Worm (Caenorhabditis elegans) whole organism, mixed stage, embryonic: ENCODE results near the gene fbxa-62.

ENCODE experiments used
- M03D4.4 ChIP-seq: sonication (generic microtip); optimal IDR thresholded peaks from 2 replicates; lab custom pipeline; 2017; ENCODE audit warnings: mild to moderate bottlenecking, missing genetic modification characterization, missing compliant biosample characterization
- bed-3 ChIP-seq: fragments of 200-800 bp; sonication (Bioruptor generic); optimal IDR thresholded peaks from 3 replicates; lab custom pipeline; 2018; ENCODE audit warnings: mild to moderate bottlenecking, missing genetic modification characterization, moderate library complexity, missing compliant biosample characterization
- blmp-1 ChIP-seq: fragments of 150-350 bp; optimal IDR thresholded peaks from 2 replicates; lab custom pipeline; 2014; ENCODE audit warnings: missing biosample characterization, missing genetic modification characterization
- ceh-39 ChIP-seq: fragments of 150-350 bp; optimal IDR thresholded peaks from 2 replicates; lab custom pipeline; 2014; ENCODE audit warnings: missing biosample characterization, missing genetic modification characterization
- ceh-43 ChIP-seq: fragments of 200-800 bp; sonication (Bioruptor generic); optimal IDR thresholded peaks from 2 replicates; lab custom pipeline; 2018; ENCODE audit warnings: mild to moderate bottlenecking, missing genetic modification characterization, moderate library complexity, missing compliant biosample characterization
- ceh-83 ChIP-seq: fragments of 200-800 bp; sonication (Bioruptor generic); optimal IDR thresholded peaks from 2 replicates; lab custom pipeline; 2018; ENCODE audit warnings: mild to moderate bottlenecking, missing genetic modification characterization, missing compliant biosample characterization
- ces-1 ChIP-seq: fragments of 150-350 bp; optimal IDR thresholded peaks from 2 replicates; lab custom pipeline; 2014; ENCODE audit warnings: missing biosample characterization, missing genetic modification reagents, missing genetic modification characterization
- cnd-1 ChIP-seq: fragments of 200-800 bp; sonication (Bioruptor generic); optimal IDR thresholded peaks from 2 replicates; lab custom pipeline; 2018; ENCODE audit warnings: mild to moderate bottlenecking, missing genetic modification characterization, missing compliant biosample characterization
- elt-1 ChIP-seq: sonication (generic microtip); optimal IDR thresholded peaks from 2 replicates; lab custom pipeline; 2017; ENCODE audit warnings: missing genetic modification characterization, mild to moderate bottlenecking, missing compliant biosample characterization, antibody characterized with exemption, moderate library complexity, borderline replicate concordance; ENCODE audit not compliant: insufficient read depth
- flh-1 ChIP-seq: fragments of 200-800 bp; sonication (Bioruptor generic); optimal IDR thresholded peaks from 2 replicates; lab custom pipeline; 2018; ENCODE audit warnings: mild to moderate bottlenecking, missing genetic modification characterization, moderate library complexity, missing compliant biosample characterization
- ham-2 ChIP-seq: fragments of 200-800 bp; sonication (Bioruptor generic); optimal IDR thresholded peaks from 2 replicates; lab custom pipeline; 2018; ENCODE audit warnings: mild to moderate bottlenecking, missing genetic modification characterization, missing compliant biosample characterization
- hlh-1 ChIP-seq: fragments of 150-350 bp; optimal IDR thresholded peaks from 2 replicates; lab custom pipeline; 2014; ENCODE audit warnings: missing biosample characterization, missing genetic modification reagents, missing genetic modification characterization
- lin-32 ChIP-seq: fragments of 200-800 bp; sonication (Bioruptor generic); optimal IDR thresholded peaks from 2 replicates; lab custom pipeline; 2018; ENCODE audit warnings: mild to moderate bottlenecking, missing genetic modification characterization, missing compliant biosample characterization
- lsy-2 ChIP-seq: fragments of 150-350 bp; optimal IDR thresholded peaks from 2 replicates; lab custom pipeline; 2014; ENCODE audit warnings: missing biosample characterization, missing genetic modification characterization
- mab-5 ChIP-seq: fragments of 150-350 bp; optimal IDR thresholded peaks from 2 replicates; lab custom pipeline; 2014; ENCODE audit warnings: missing biosample characterization, missing genetic modification characterization
- nhr-2 ChIP-seq: fragments of 150-350 bp; optimal IDR thresholded peaks from 2 replicates; lab custom pipeline; 2014; ENCODE audit warnings: missing biosample characterization, missing genetic modification characterization
- nhr-237 ChIP-seq: fragments of 150-350 bp; optimal IDR thresholded peaks from 2 replicates; lab custom pipeline; 2014; ENCODE audit warnings: missing biosample characterization, missing genetic modification characterization
- nhr-28 ChIP-seq: fragments of 150-350 bp; optimal IDR thresholded peaks from 2 replicates; lab custom pipeline; 2014; ENCODE audit warnings: missing biosample characterization, missing genetic modification characterization
- nhr-76 ChIP-seq: sonication (generic microtip); optimal IDR thresholded peaks from 2 replicates; lab custom pipeline; 2017; ENCODE audit warnings: missing biosample characterization, missing genetic modification characterization
- pha-4 ChIP-seq: fragments of 150-350 bp; optimal IDR thresholded peaks from 2 replicates; lab custom pipeline; 2018; ENCODE audit warnings: missing biosample characterization, missing genetic modification reagents, missing genetic modification characterization
- sem-2 ChIP-seq: fragments of 200-800 bp; sonication (Bioruptor generic); optimal IDR thresholded peaks from 2 replicates; lab custom pipeline; 2018; ENCODE audit warnings: mild to moderate bottlenecking, missing genetic modification characterization, missing compliant biosample characterization
- snpc-4 ChIP-seq: fragments of 150-350 bp; optimal IDR thresholded peaks from 2 replicates; lab custom pipeline; 2014; ENCODE audit warnings: missing biosample characterization, missing genetic modification characterization
- sptf-1 ChIP-seq: sonication (generic microtip); optimal IDR thresholded peaks from 2 replicates; lab custom pipeline; 2017; ENCODE audit warnings: mild to moderate bottlenecking, missing genetic modification characterization, moderate library complexity, missing compliant biosample characterization
- tbx-8 ChIP-seq: fragments of 200-800 bp; sonication (Bioruptor generic); optimal IDR thresholded peaks from 2 replicates; lab custom pipeline; 2018; ENCODE audit warnings: mild to moderate bottlenecking, missing genetic modification characterization, moderate library complexity, missing compliant biosample characterization
- unc-120 ChIP-seq: sonication (generic microtip); optimal IDR thresholded peaks from 2 replicates; lab custom pipeline; 2017; ENCODE audit warnings: missing genetic modification characterization, missing compliant biosample characterization; ENCODE audit not compliant: poor library complexity, severe bottlenecking
- unc-39 ChIP-seq: fragments of 150-350 bp; optimal IDR thresholded peaks from 2 replicates; lab custom pipeline; 2014; ENCODE audit warnings: missing biosample characterization, missing genetic modification characterization
- unc-62 ChIP-seq: fragments of 150-350 bp; optimal IDR thresholded peaks from 2 replicates; lab custom pipeline; 2014; ENCODE audit warnings: missing biosample characterization, missing genetic modification reagents, missing genetic modification characterization
- zip-8 ChIP-seq: fragments of 150-350 bp; optimal IDR thresholded peaks from 2 replicates; lab custom pipeline; 2014; ENCODE audit warnings: missing biosample characterization, missing genetic modification characterization
- ztf-11 ChIP-seq: fragments of 150-350 bp; optimal IDR thresholded peaks from 2 replicates; lab custom pipeline; 2014; ENCODE audit warnings: missing biosample characterization, missing genetic modification characterization

The fbxa-62 gene

ce11 chrIII:2211120-2211519, 16.4 kb upstream of the fbxa-62 start, which contains the start of gene C39B5.14:
Gene C39B5.14, plus strand, starts transcription at chrIII:2211420.
- TF ChIP-seq sem-2 (GFP tag; lab: Kevin White, UChicago) (no peak), unc-120 (tag; lab: Kevin White, UChicago) (no peak), ztf-11 (tag; lab: Kevin White, UChicago) (no peak)

ce11 chrIII:2212343-2212742, 15.2 kb upstream of the fbxa-62 start:
- no peak for TF ChIP-seq M03D4.4
- no peak for TF ChIP-seq nhr-237 (tag; lab: Kevin White, UChicago)
- TF ChIP-seq cnd-1 (tag; lab: Kevin White, UChicago), result no peak
- no peak for TF ChIP-seq blmp-1 (tag; lab: Kevin White, UChicago)
- no peak for TF ChIP-seq ces-1
- no peak for TF ChIP-seq sem-2 (GFP tag; lab: Kevin White, UChicago)
- TF ChIP-seq flh-1, result no peak
- TF ChIP-seq pha-4, result no peak
- TF ChIP-seq sptf-1 (tag; lab: Kevin White, UChicago), result no peak
- no peak for TF ChIP-seq elt-1 (tag; lab: Kevin White, UChicago)

- TF ChIP-seq mab-5 (tag; lab: Kevin White, UChicago) (no peak), cnd-1 (tag; lab: Kevin White, UChicago) (no peak), flh-1 (no peak), zip-8 (no peak), nhr-76 (tag; lab: Kevin White, UChicago) (no peak), pha-4 (no peak), ceh-43 (GFP tag; lab: Kevin White, UChicago) (no peak), ces-1 (no peak), nhr-28 (tag; lab: Kevin White, UChicago) (no peak), snpc-4 (tag; lab: Kevin White, UChicago) (no peak), bed-3 (GFP tag; lab: Kevin White, UChicago) (no peak), lin-32 (no peak)
Observed at ce11 chrIII:2219408-2219807, 8.1 kb upstream of the fbxa-62 start, which contains the start of gene fbxa-12. Gene fbxa-12, plus strand, starts transcription at chrIII:2219708.

- TF ChIP-seq cnd-1 (tag; lab: Kevin White, UChicago), result no peak
- no peak for TF ChIP-seq ceh-83 (GFP tag; lab: Kevin White, UChicago)
- TF ChIP-seq lin-32, result no peak
- no peak for TF ChIP-seq M03D4.4
- TF ChIP-seq nhr-28 (tag; lab: Kevin White, UChicago), result no peak
- no peak for TF ChIP-seq hlh-1
- no peak for TF ChIP-seq nhr-237 (tag; lab: Kevin White, UChicago)
- TF ChIP-seq lsy-2 (tag; lab: Kevin White, UChicago), result no peak
- no peak for TF ChIP-seq flh-1
- TF ChIP-seq nhr-76 (tag; lab: Kevin White, UChicago), result no peak
- no peak for TF ChIP-seq snpc-4 (tag; lab: Kevin White, UChicago)
- no peak for TF ChIP-seq pha-4
- TF ChIP-seq unc-39 (tag; lab: Kevin White, UChicago), result no peak
- TF ChIP-seq bed-3 (GFP tag; lab: Kevin White, UChicago), result no peak
Observed at ce11 chrIII:2223932-2224331, 3.6 kb upstream of the fbxa-62 start, which contains the start of gene srd-65. Gene srd-65, minus strand, starts transcription at chrIII:2224032.

ce11 chrIII:2224478-2224877, 3.0 kb upstream of the fbxa-62 start, which contains the start of gene fbxa-38:
Gene fbxa-38, plus strand, starts transcription at chrIII:2224672.
- TF ChIP-seq ces-1, result no peak
- no peak for TF ChIP-seq unc-39 (tag; lab: Kevin White, UChicago)
- TF ChIP-seq nhr-237 (tag; lab: Kevin White, UChicago), result no peak
- no peak for TF ChIP-seq unc-120 (tag; lab: Kevin White, UChicago)
- no peak for TF ChIP-seq zip-8
- TF ChIP-seq unc-62 (GFP tag; lab: Kevin White, UChicago), result no peak
- TF ChIP-seq elt-1 (tag; lab: Kevin White, UChicago), result no peak
- TF ChIP-seq nhr-2 (tag; lab: Kevin White, UChicago), result no peak
- TF ChIP-seq ham-2 (GFP tag; lab: Kevin White, UChicago), result no peak
- TF ChIP-seq tbx-8, result no peak
- no peak for TF ChIP-seq ceh-39 (tag; lab: Kevin White, UChicago)
- no peak for TF ChIP-seq flh-1
- no peak for TF ChIP-seq ceh-83 (GFP tag; lab: Kevin White, UChicago)
- TF ChIP-seq mab-5 (tag; lab: Kevin White, UChicago), result no peak
